Worm (Caenorhabditis elegans) whole organism, L3 larva: ENCODE measurements around the gene acsd-1.

Source experiments
- R02D3.7 ChIP-seq: fragments of 150-350 bp; optimal IDR thresholded peaks from 2 replicates; lab custom pipeline; 2014; ENCODE audit warnings: missing biosample characterization, missing genetic modification characterization
- ZK546.5 ChIP-seq: sonication (generic microtip); optimal IDR thresholded peaks from 2 replicates; lab custom pipeline; 2017; ENCODE audit warnings: missing biosample characterization, missing genetic modification characterization
- aly-2 ChIP-seq: fragments of 150-350 bp; optimal IDR thresholded peaks from 2 replicates; lab custom pipeline; 2014; ENCODE audit warnings: missing biosample characterization, missing genetic modification characterization
- ama-1 ChIP-seq: fragments of 150-350 bp; optimal IDR thresholded peaks from 2 replicates; lab custom pipeline; 2018
- ceh-16 ChIP-seq: sonication (generic microtip); optimal IDR thresholded peaks from 2 replicates; lab custom pipeline; 2017; ENCODE audit warnings: missing biosample characterization, missing genetic modification characterization
- ceh-28 ChIP-seq: fragments of 150-350 bp; optimal IDR thresholded peaks from 2 replicates; lab custom pipeline; 2014; ENCODE audit warnings: missing biosample characterization, missing genetic modification reagents, missing genetic modification characterization
- ceh-82 ChIP-seq: fragments of 150-350 bp; optimal IDR thresholded peaks from 2 replicates; lab custom pipeline; 2014; ENCODE audit warnings: missing biosample characterization, missing genetic modification characterization
- egl-27 ChIP-seq: sonication (generic microtip); optimal IDR thresholded peaks from 4 replicates; lab custom pipeline; 2017; ENCODE audit warnings: missing biosample characterization, missing genetic modification reagents, missing genetic modification characterization
- egl-5 ChIP-seq: fragments of 150-350 bp; optimal IDR thresholded peaks from 2 replicates; lab custom pipeline; 2017; ENCODE audit warnings: missing biosample characterization, missing genetic modification reagents, missing genetic modification characterization, inconsistent platforms
- elt-1 ChIP-seq: fragments of 150-350 bp; optimal IDR thresholded peaks from 2 replicates; lab custom pipeline; 2014; ENCODE audit warnings: missing biosample characterization, missing genetic modification characterization
- elt-3 ChIP-seq, 3 experiments: fragments of 150-350 bp in 1 of 3; sonication (generic microtip) in 2 of 3; optimal IDR thresholded peaks; 2 replicates in 2 of 3; 4 replicates in 1 of 3; lab custom pipeline; 2014 to 2017; ENCODE audit warnings: missing biosample characterization in 3 of 3, missing genetic modification characterization in 3 of 3
- eor-1 ChIP-seq, 2 experiments: fragments of 150-350 bp; optimal IDR thresholded peaks; 2 replicates each; lab custom pipeline; 2014 to 2018; ENCODE audit warnings: missing biosample characterization in 2 of 2, missing genetic modification characterization in 2 of 2
- fkh-2 ChIP-seq: fragments of 150-350 bp; optimal IDR thresholded peaks from 2 replicates; lab custom pipeline; 2014; ENCODE audit warnings: missing biosample characterization, missing genetic modification reagents, missing genetic modification characterization
- fos-1 ChIP-seq: fragments of 150-350 bp; optimal IDR thresholded peaks from 2 replicates; lab custom pipeline; 2014; ENCODE audit warnings: missing biosample characterization, missing genetic modification characterization
- jun-1 ChIP-seq: fragments of 150-350 bp; optimal IDR thresholded peaks from 2 replicates; lab custom pipeline; 2014; ENCODE audit warnings: missing biosample characterization, missing genetic modification reagents, missing genetic modification characterization
- lin-39 ChIP-seq: fragments of 150-350 bp; optimal IDR thresholded peaks from 2 replicates; lab custom pipeline; 2018; ENCODE audit warnings: missing biosample characterization, missing genetic modification reagents, missing genetic modification characterization
- mdl-1 ChIP-seq: fragments of 150-350 bp; optimal IDR thresholded peaks from 2 replicates; lab custom pipeline; 2014; ENCODE audit warnings: missing biosample characterization, missing genetic modification characterization
- mml-1 ChIP-seq: fragments of 150-350 bp; sonication (generic microtip); optimal IDR thresholded peaks from 3 replicates; lab custom pipeline; 2014; ENCODE audit warnings: missing biosample characterization, missing genetic modification characterization
- nhr-23 ChIP-seq: fragments of 150-350 bp; optimal IDR thresholded peaks from 2 replicates; lab custom pipeline; 2014; ENCODE audit warnings: missing biosample characterization, missing genetic modification reagents, missing genetic modification characterization
- nhr-25 ChIP-seq: sonication (generic microtip); optimal IDR thresholded peaks from 2 replicates; lab custom pipeline; 2017; ENCODE audit warnings: missing biosample characterization, missing genetic modification characterization
- nhr-28 ChIP-seq: fragments of 150-350 bp; optimal IDR thresholded peaks from 2 replicates; lab custom pipeline; 2014; ENCODE audit warnings: missing biosample characterization, missing genetic modification characterization
- nhr-43 ChIP-seq: sonication (generic microtip); optimal IDR thresholded peaks from 2 replicates; lab custom pipeline; 2016; ENCODE audit warnings: mild to moderate bottlenecking, missing genetic modification characterization, missing compliant biosample characterization; ENCODE audit not compliant: poor library complexity, severe bottlenecking
- nhr-67 ChIP-seq: fragments of 150-350 bp; optimal IDR thresholded peaks from 2 replicates; lab custom pipeline; 2014; ENCODE audit warnings: missing biosample characterization, missing genetic modification characterization
- nhr-76 ChIP-seq: fragments of 150-350 bp; sonication (generic microtip); optimal IDR thresholded peaks from 5 replicates; lab custom pipeline; 2014; ENCODE audit warnings: missing biosample characterization, missing genetic modification characterization
- nhr-77 ChIP-seq: fragments of 150-350 bp; optimal IDR thresholded peaks from 2 replicates; lab custom pipeline; 2014; ENCODE audit warnings: missing biosample characterization, missing genetic modification characterization
- pha-4 ChIP-seq: fragments of 150-350 bp; optimal IDR thresholded peaks from 2 replicates; lab custom pipeline; 2014; ENCODE audit warnings: missing biosample characterization, missing genetic modification reagents, missing genetic modification characterization
- sea-2 ChIP-seq: fragments of 150-350 bp; sonication (generic microtip); optimal IDR thresholded peaks from 4 replicates; lab custom pipeline; 2014; ENCODE audit warnings: missing biosample characterization, missing genetic modification reagents, missing genetic modification characterization
- snpc-4 ChIP-seq: fragments of 150-350 bp; optimal IDR thresholded peaks from 2 replicates; lab custom pipeline; 2014; ENCODE audit warnings: missing biosample characterization, missing genetic modification characterization
- tbx-2 ChIP-seq: sonication (generic microtip); optimal IDR thresholded peaks from 2 replicates; lab custom pipeline; 2016; ENCODE audit warnings: mild to moderate bottlenecking, missing genetic modification characterization, missing compliant biosample characterization
- unc-39 ChIP-seq: sonication (generic microtip); optimal IDR thresholded peaks from 4 replicates; lab custom pipeline; 2017; ENCODE audit warnings: missing biosample characterization, missing genetic modification characterization
- unc-62 ChIP-seq: fragments of 150-350 bp; sonication (generic microtip); optimal IDR thresholded peaks from 4 replicates; lab custom pipeline; 2014; ENCODE audit warnings: missing biosample characterization, missing genetic modification reagents, missing genetic modification characterization
- zag-1 ChIP-seq: fragments of 150-350 bp; optimal IDR thresholded peaks from 2 replicates; lab custom pipeline; 2014; ENCODE audit warnings: missing biosample characterization, missing genetic modification characterization

The acsd-1 gene

DNA sequence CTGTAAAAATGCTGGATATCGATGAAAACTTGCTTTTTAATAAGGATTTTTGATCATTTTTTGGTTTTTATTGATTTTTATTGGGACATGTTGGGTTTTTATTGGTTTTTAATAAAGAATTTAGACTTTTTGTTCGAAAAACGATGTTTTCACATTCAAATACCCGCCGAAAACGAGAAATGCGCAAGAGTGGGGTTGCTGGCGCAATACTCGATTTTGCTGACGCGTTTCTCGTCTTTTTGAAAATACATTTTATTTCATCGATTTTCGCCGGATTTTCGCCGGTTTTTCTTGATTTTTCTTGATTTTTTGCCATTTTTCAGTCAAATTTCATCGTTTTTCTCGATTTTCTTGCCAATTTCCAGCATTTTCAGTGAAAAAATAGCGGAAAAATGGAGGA, 26.5 kb downstream of the acsd-1 start, which contains the start of gene smr-1 (continued):
- TF ChIP-seq elt-1 (tag; lab: Kevin White, UChicago), result peak; percentile 8
- no peak for TF ChIP-seq fkh-2 (tag; lab: Kevin White, UChicago)
- TF ChIP-seq R02D3.7 (tag; lab: Kevin White, UChicago), result peak; percentile 67
- TF ChIP-seq unc-39 (tag; lab: Kevin White, UChicago), result no peak
- TF ChIP-seq pha-4 (tag; lab: Kevin White, UChicago), result peak; percentile 91
- TF ChIP-seq egl-27, result peak; percentile 59
- no peak for TF ChIP-seq nhr-28 (tag; lab: Kevin White, UChicago)
- TF ChIP-seq mdl-1, result no peak
- no peak for TF ChIP-seq ZK546.5 (tag; lab: Kevin White, UChicago)
- TF ChIP-seq nhr-43 (tag; lab: Kevin White, UChicago), result no peak

DNA sequence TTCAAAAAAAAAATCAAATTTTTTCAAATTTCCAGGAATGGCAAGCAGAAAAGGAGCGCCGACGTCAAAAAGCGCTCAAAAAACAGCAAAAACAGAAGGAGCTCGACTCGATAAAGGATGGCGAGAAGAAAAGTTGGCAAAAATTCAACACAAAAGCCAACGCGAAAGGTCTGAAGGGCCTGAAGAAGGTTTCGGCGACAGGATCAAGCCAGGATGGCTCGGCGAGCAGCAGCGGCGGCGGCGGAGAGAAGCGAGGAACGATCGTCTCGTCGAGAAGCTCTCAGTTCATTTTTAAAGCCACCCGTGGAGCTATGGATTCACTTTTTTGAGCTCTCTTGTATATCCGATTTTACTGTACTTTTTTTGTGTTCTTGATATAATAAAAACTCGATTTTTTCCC, 28.6 kb downstream of the acsd-1 start:
- TF ChIP-seq nhr-43 (tag; lab: Kevin White, UChicago) (no peak), elt-3 (tag; optimal IDR thresholded peaks at IDR 0.05; lab: Kevin White, UChicago) (no peak), unc-62 (no peak), nhr-67 (tag; lab: Kevin White, UChicago) (no peak), zag-1 (tag; lab: Kevin White, UChicago) (no peak), lin-39 (tag; lab: Kevin White, UChicago) (no peak), pha-4 (tag; lab: Kevin White, UChicago) (no peak), ama-1 (lab: Kevin White, UChicago) (no peak)
- TF ChIP-seq, all 47 proteins: peak for 0

DNA sequence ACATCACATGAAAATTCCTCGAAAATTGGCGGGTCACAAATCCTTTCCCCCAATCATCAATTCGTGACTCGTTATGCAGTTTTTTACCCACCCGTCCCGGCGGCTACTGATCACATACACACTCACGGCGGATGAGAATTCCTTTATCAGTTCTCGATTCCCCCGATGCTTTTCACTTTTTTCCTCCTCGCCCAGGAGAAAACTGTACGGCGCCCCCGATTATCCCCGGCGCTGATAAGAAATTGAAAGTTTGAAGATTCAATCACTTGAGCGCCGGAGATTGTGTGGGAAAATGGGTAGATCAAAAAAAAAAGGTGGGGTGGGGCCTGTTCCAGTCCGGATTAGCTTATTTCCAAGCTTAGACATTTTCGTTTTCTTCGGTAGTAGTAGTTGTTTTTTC, 31.6 kb downstream of the acsd-1 start:
- TF ChIP-seq aly-2 (no peak), jun-1 (tag; lab: Kevin White, UChicago) (no peak), nhr-67 (tag; lab: Kevin White, UChicago) (no peak), zag-1 (tag; lab: Kevin White, UChicago) (no peak), nhr-28 (tag; lab: Kevin White, UChicago) (no peak), eor-1 (tag; optimal IDR thresholded peaks at IDR 0.05; lab: Kevin White, UChicago) (no peak), sea-2 (no peak), fos-1 (no peak), pha-4 (tag; lab: Kevin White, UChicago) (no peak), snpc-4 (tag; lab: Kevin White, UChicago) (no peak), nhr-43 (tag; lab: Kevin White, UChicago) (no peak), ceh-28 (tag; lab: Kevin White, UChicago) (no peak), nhr-25 (no peak), mml-1 (no peak), unc-62 (no peak), tbx-2 (no peak)

ce11 chrIII:1149472-1149871, 33.2 kb downstream of the acsd-1 start:
- TF ChIP-seq ceh-16 (no peak), nhr-23 (tag; lab: Kevin White, UChicago) (peak; percentile 62), egl-27 (no peak)

DNA sequence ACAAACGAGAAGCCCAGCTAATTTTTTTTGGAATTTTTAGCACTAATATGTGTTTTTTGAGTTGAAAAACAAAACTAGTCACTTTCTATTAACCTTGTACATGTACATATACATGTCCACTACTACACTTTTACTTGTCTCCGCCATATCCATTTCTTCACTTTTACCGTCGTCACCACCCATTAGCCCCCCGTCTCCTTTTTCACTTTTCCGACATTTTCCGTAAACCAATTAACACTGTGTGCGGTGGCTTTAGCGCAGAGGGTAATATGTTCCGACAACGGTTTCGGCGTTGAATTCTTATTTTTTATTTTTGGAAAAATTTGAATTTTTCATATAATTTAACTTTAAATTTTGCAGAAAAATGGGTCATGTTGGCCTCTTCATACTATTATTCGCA, 35.4 kb downstream of the acsd-1 start, which contains the start of gene cdh-12:
Gene cdh-12 (plus strand): TSS at position 365 of the 400 bp plus-strand sequence.
- TF ChIP-seq eor-1 (tag; optimal IDR thresholded peaks at IDR 0.05; lab: Kevin White, UChicago), result no peak
- TF ChIP-seq egl-27, result no peak
- TF ChIP-seq nhr-67 (tag; lab: Kevin White, UChicago), result no peak
- TF ChIP-seq nhr-77 (tag; lab: Kevin White, UChicago), result no peak
- TF ChIP-seq ama-1 (lab: Kevin White, UChicago), result no peak
- TF ChIP-seq aly-2, result no peak
- no peak for TF ChIP-seq nhr-76 (tag; lab: Kevin White, UChicago)
- TF ChIP-seq elt-3 (tag; optimal IDR thresholded peaks at IDR 0.05; lab: Kevin White, UChicago), result no peak
- TF ChIP-seq egl-5 (tag; lab: Kevin White, UChicago), result no peak
- no peak for TF ChIP-seq pha-4 (tag; lab: Kevin White, UChicago)

DNA sequence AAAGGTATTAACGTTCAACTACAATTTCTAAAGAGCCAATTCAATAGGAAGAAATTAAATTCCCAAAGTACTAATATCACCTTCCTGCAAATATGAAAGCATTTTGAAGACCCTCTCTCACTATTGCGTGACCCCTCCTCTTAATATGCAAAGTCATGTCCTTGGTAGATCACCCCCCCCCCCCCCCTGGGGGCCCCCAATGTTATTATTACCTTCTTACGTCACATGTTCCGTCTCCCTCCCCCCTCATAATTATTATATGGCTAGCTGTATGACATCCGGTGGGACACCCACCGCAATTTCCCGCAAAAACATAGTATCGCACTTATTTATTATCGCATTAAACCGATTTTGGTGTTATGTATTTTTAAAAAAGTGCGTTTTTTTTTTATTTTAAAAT, 45.7 kb downstream of the acsd-1 start:
- TF ChIP-seq lin-39 (tag; lab: Kevin White, UChicago) (peak; percentile 29), ceh-82 (no peak)
- TF ChIP-seq, all 47 proteins: peak for 1
